Worm (Caenorhabditis elegans): ENCODE results near the gene F02C9.1.

The F02C9.1 gene

DNA sequence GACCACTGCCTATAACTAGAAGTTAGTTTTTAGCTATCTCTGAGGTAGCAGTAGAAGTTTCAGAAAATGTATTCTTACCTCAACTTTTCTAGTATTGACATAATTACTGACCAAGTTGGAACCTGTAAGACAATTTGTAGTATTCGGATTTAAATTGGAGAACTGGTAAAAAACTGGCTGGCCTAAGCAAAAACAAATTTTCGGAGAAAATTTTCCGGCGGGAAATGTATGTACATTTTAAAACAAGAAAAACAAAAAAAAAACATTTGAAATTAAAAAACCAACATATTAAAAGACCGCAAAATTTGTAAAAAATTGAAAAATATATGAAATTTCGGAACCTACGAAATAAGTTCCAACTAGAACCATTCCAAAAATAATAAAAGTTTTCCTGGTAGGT lies 8.4 kb downstream of the F02C9.1 start, which contains the start of gene srab-11:
TSS of gene srab-11 (minus strand) at position 101 of the 400 bp plus-strand sequence.
- TF ChIP-seq ets-4 (tag; optimal IDR thresholded peaks at IDR 0.05): no peak
- TF ChIP-seq hlh-30 (tag; optimal IDR thresholded peaks at IDR 0.05; ENCODE audit: insufficient read depth): no peak
- no peak for TF ChIP-seq pros-1 (tag; optimal IDR thresholded peaks at IDR 0.05)
- TF ChIP-seq tbx-7 (tag; optimal IDR thresholded peaks at IDR 0.05): no peak
- TF ChIP-seq ama-1 (optimal IDR thresholded peaks at IDR 0.05): no peak
- no peak for TF ChIP-seq sdc-2 (tag; optimal IDR thresholded peaks at IDR 0.05)
- no peak for TF ChIP-seq ceh-48 (tag; optimal IDR thresholded peaks at IDR 0.05)
- no peak for TF ChIP-seq pag-3 (tag; optimal IDR thresholded peaks at IDR 0.05; ENCODE audit: borderline replicate concordance)
- no peak for TF ChIP-seq sox-2 (GFP tag; IDR thresholded peaks at IDR 0.05)
- no peak for TF ChIP-seq gmeb-2 (tag; optimal IDR thresholded peaks at IDR 0.05)
- TF ChIP-seq pha-2 (tag; optimal IDR thresholded peaks at IDR 0.05): no peak
- no peak for TF ChIP-seq hlh-8 (tag; optimal IDR thresholded peaks at IDR 0.05)
- no peak for TF ChIP-seq ceh-24 (tag; optimal IDR thresholded peaks at IDR 0.05)
- no peak for TF ChIP-seq mec-3 (tag; optimal IDR thresholded peaks at IDR 0.05; ENCODE audit: borderline replicate concordance)
- TF ChIP-seq hlh-6 (tag; optimal IDR thresholded peaks at IDR 0.05): no peak
- TF ChIP-seq hlh-15 (tag; optimal IDR thresholded peaks at IDR 0.05): no peak
- TF ChIP-seq ceh-18 (tag; optimal IDR thresholded peaks at IDR 0.05): no peak
- no peak for TF ChIP-seq ceh-30 (tag; optimal IDR thresholded peaks at IDR 0.05)
- TF ChIP-seq ref-2 (tag; optimal IDR thresholded peaks at IDR 0.05): no peak
- TF ChIP-seq pqm-1 (tag; optimal IDR thresholded peaks at IDR 0.05): no peak

DNA sequence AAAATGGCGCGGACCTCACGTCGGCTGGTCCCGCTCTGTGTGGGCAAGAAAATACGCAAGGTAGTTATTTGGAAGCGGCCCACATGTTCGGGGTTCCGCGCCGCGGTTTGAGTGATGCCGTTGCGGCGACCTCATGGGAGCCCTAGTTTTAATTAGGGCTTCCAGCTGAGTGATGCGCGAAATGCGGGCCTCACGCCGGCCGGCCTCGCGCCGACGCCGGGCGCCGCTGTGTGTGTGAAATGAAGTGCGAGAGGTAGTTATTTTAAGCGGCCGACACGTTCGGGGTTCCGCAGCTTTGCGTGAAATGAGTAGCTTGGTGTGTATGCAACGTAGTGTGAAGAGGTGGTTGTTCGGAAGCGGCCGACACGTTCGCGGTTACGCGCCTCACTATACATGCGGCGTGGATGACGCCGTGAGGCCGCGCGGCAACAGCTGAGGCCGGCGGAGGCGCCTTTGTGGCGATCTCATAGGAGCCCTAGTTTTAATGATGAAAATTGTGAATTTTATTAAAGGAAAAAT lies 11.5 kb downstream of the F02C9.1 start:
- peak; percentile 6 for TF ChIP-seq sdc-2 (tag; optimal IDR thresholded peaks at IDR 0.05)
- TF ChIP-seq syd-9 (tag; optimal IDR thresholded peaks at IDR 0.05): no peak
- peak; percentile 9 for TF ChIP-seq ceh-31 (tag; optimal IDR thresholded peaks at IDR 0.05)
- peak; percentile 29 for TF ChIP-seq ceh-34 (tag; optimal IDR thresholded peaks at IDR 0.05)
- TF ChIP-seq ref-2 (tag; optimal IDR thresholded peaks at IDR 0.05): peak; percentile 22

DNA sequence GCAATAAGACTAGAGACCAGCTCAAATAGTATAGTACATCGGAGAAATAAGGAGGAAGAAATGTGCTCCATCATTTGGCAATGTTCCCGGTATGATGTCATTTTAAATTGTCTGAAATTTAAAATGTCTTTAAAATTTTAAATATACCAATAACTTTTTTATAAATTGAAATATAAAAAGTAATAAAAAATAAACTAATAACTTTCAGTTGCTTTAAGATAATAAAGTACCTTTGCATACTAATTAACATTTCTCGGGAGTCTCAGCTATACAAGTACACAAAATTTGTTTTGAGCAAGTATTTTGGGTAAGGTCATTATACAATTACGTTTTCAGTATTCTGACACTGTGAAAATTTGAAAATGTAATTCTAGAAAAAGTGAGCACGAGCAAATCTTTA lies 13.4 kb downstream of the F02C9.1 start, which contains the start of gene srab-6:
TSS of gene srab-6 (minus strand) at position 101 of the 400 bp plus-strand sequence.
- TF ChIP-seq ref-2 (tag; optimal IDR thresholded peaks at IDR 0.05): no peak
- no peak for TF ChIP-seq tbx-7 (tag; optimal IDR thresholded peaks at IDR 0.05)
- no peak for TF ChIP-seq hlh-30 (tag; optimal IDR thresholded peaks at IDR 0.05; ENCODE audit: insufficient read depth)
- no peak for TF ChIP-seq ceh-6 (GFP tag; optimal IDR thresholded peaks at IDR 0.05)
- TF ChIP-seq ztf-16 (tag; optimal IDR thresholded peaks at IDR 0.05): no peak
- TF ChIP-seq ahr-1 (tag; optimal IDR thresholded peaks at IDR 0.05): no peak
- no peak for TF ChIP-seq hlh-15 (tag; optimal IDR thresholded peaks at IDR 0.05)
- TF ChIP-seq nhr-232 (tag; optimal IDR thresholded peaks at IDR 0.05): no peak
- no peak for TF ChIP-seq unc-42 (tag; optimal IDR thresholded peaks at IDR 0.05)
- TF ChIP-seq lin-11 (tag; optimal IDR thresholded peaks at IDR 0.05): no peak
- TF ChIP-seq syd-9 (tag; optimal IDR thresholded peaks at IDR 0.05): no peak
- TF ChIP-seq tbx-2 (tag; optimal IDR thresholded peaks at IDR 0.05): no peak
- no peak for TF ChIP-seq ceh-14 (tag; optimal IDR thresholded peaks at IDR 0.05)
- TF ChIP-seq zip-5 (tag; optimal IDR thresholded peaks at IDR 0.05): no peak
- TF ChIP-seq C08G9.2 (tag; optimal IDR thresholded peaks at IDR 0.05): no peak
- no peak for TF ChIP-seq pqm-1 (tag; optimal IDR thresholded peaks at IDR 0.05)
- TF ChIP-seq sox-4 (tag; optimal IDR thresholded peaks at IDR 0.05): no peak
- no peak for TF ChIP-seq fkh-10 (GFP tag; optimal IDR thresholded peaks at IDR 0.05)

DNA sequence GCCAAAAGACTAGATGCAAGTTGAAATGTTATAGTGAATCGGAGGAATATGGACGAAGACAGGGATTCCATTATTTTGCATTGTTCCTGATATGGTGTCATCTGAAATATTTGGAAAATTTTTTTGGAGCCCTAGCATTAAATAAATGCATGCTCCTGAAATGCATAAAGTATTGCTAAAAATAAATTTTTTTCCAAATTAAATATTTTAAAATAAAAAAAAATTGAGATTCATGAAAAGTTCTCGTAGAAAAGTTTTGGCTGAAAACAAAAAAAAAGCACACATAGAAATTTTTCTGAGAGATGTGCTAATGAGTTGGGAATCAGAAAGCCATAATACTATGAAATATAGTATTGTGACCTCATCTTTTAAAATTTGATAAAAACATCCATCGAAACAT lies 16.6 kb downstream of the F02C9.1 start, which contains the start of gene srab-7:
TSS of gene srab-7 (minus strand) at position 101 of the 400 bp plus-strand sequence.
- TF ChIP-seq unc-55 (GFP tag; optimal IDR thresholded peaks at IDR 0.05) (no peak), ceh-24 (tag; optimal IDR thresholded peaks at IDR 0.05) (no peak), lim-6 (tag; optimal IDR thresholded peaks at IDR 0.05) (no peak), pros-1 (tag; optimal IDR thresholded peaks at IDR 0.05) (no peak), ceh-2 (tag; optimal IDR thresholded peaks at IDR 0.05) (no peak), nhr-232 (tag; optimal IDR thresholded peaks at IDR 0.05) (no peak), F13H6.1 (tag; optimal IDR thresholded peaks at IDR 0.05) (no peak), K02D7.2 (tag; optimal IDR thresholded peaks at IDR 0.05) (no peak), hlh-6 (tag; optimal IDR thresholded peaks at IDR 0.05) (no peak), unc-42 (tag; optimal IDR thresholded peaks at IDR 0.05) (no peak), fkh-6 (tag; optimal IDR thresholded peaks at IDR 0.05) (no peak), rnt-1 (tag; optimal IDR thresholded peaks at IDR 0.05) (no peak), elt-2 (tag; optimal IDR thresholded peaks at IDR 0.05) (no peak), unc-86 (tag; optimal IDR thresholded peaks at IDR 0.05) (no peak), lin-11 (tag; optimal IDR thresholded peaks at IDR 0.05) (no peak), ahr-1 (tag; optimal IDR thresholded peaks at IDR 0.05) (no peak)
